Fruit fly (Drosophila melanogaster): ENCODE data around the gene CG7739.
A peak's percentile ranks its signal among the peaks of the same experiment; 100 is the strongest.

DNA sequence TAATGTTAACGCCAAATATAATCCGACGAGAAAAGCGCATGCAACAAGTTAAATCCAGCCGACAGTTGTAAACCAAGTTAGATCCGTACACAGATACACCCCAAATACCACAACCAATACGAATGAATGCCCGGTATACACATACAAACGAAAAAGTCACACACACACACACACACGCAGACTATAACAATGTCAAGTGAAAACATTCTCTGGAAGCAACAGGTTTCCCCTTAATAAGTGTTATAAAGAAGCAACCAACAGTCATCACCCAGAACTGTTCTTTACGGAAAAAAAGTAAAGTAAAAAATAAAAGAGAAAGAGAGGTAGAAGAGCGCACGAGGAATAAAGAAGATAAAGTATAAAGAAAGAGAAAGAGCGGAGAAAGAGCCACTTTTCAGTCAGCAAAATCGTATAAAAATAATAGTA lies 27.1 kb downstream of the CG7739 start:
- TF ChIP-seq psq (GFP tag; optimal IDR thresholded peaks at IDR 0.05) (no peak), usp (GFP tag; optimal IDR thresholded peaks at IDR 0.05) (no peak), OdsH (GFP tag; optimal IDR thresholded peaks at IDR 0.05) (no peak), Hr78 (GFP tag; optimal IDR thresholded peaks at IDR 0.05) (no peak), Mio (GFP tag; optimal IDR thresholded peaks at IDR 0.05) (no peak), lola (GFP tag; optimal IDR thresholded peaks at IDR 0.05) (no peak), pan (optimal IDR thresholded peaks at IDR 0.05) (no peak), Hr83 (GFP tag; optimal IDR thresholded peaks at IDR 0.05; ENCODE audit: poor library complexity, severe bottlenecking) (no peak), Dfd (GFP tag; optimal IDR thresholded peaks at IDR 0.05) (no peak), CrebA (GFP tag; optimal IDR thresholded peaks at IDR 0.05; ENCODE audit: borderline replicate concordance) (no peak), N (GFP tag; optimal IDR thresholded peaks at IDR 0.05) (peak; percentile 44)

All from whole organism, wandering third instar larva.